Worm (Caenorhabditis elegans) whole organism, young adult: ENCODE data around the gene nse-4.

Source experiments
- B0261.1 ChIP-seq: sonication (generic microtip); optimal IDR thresholded peaks from 2 replicates; lab custom pipeline; 2016; ENCODE audit warnings: mild to moderate bottlenecking, missing genetic modification characterization, moderate library complexity, missing compliant biosample characterization
- C06A6.2 ChIP-seq: fragments of 200-800 bp; sonication (Bioruptor generic); conservative IDR thresholded peaks from 2 replicates; pipeline ENCODE4 v1.3.6; 2022; ENCODE audit warnings: missing genetic modification characterization, missing compliant biosample characterization
- F23B12.7 ChIP-seq: sonication (generic microtip); optimal IDR thresholded peaks from 2 replicates; lab custom pipeline; 2017; ENCODE audit warnings: missing genetic modification characterization, mild to moderate bottlenecking, missing compliant biosample characterization, antibody characterized with exemption, moderate library complexity; ENCODE audit not compliant: insufficient read depth
- F33H1.4 ChIP-seq: fragments of 200-800 bp; sonication (Bioruptor generic); IDR thresholded peaks from 2 replicates; pipeline ENCODE4 v1.3.6; 2022; ENCODE audit warnings: missing genetic modification reagents, missing genetic modification characterization, missing compliant biosample characterization
- F37B4.10 ChIP-seq: fragments of 200-800 bp; sonication (Bioruptor generic); IDR thresholded peaks from 2 replicates; pipeline ENCODE4 v1.3.6; 2022; ENCODE audit warnings: missing genetic modification characterization, missing compliant biosample characterization
- F52B5.7 ChIP-seq: sonication (generic microtip); optimal IDR thresholded peaks from 2 replicates; lab custom pipeline; 2016; ENCODE audit warnings: mild to moderate bottlenecking, missing genetic modification characterization, missing compliant biosample characterization
- F57A8.1 ChIP-seq: fragments of 200-800 bp; sonication (Bioruptor generic); optimal IDR thresholded peaks from 2 replicates; lab custom pipeline; 2018; ENCODE audit warnings: mild to moderate bottlenecking, missing genetic modification characterization, moderate library complexity, missing compliant biosample characterization
- F57C9.4 ChIP-seq: sonication (generic microtip); optimal IDR thresholded peaks from 2 replicates; lab custom pipeline; 2017; ENCODE audit warnings: mild to moderate bottlenecking, missing genetic modification characterization, missing compliant biosample characterization
- T07F8.4 ChIP-seq: sonication (generic microtip); optimal IDR thresholded peaks from 2 replicates; lab custom pipeline; 2016; ENCODE audit warnings: mild to moderate bottlenecking, missing genetic modification characterization, moderate library complexity, missing compliant biosample characterization
- Y56A3A.18 ChIP-seq: fragments of 200-800 bp; sonication (Bioruptor generic); IDR thresholded peaks from 2 replicates; pipeline ENCODE4 v1.3.6; 2022; ENCODE audit warnings: missing genetic modification reagents, missing genetic modification characterization, missing compliant biosample characterization
- Y79H2A.3 ChIP-seq: fragments of 200-800 bp; sonication (Bioruptor generic); conservative IDR thresholded peaks from 2 replicates; pipeline ENCODE4 v1.3.6; 2022; ENCODE audit warnings: missing genetic modification reagents, missing genetic modification characterization, missing compliant biosample characterization
- aptf-2 ChIP-seq: fragments of 200-800 bp; sonication (Bioruptor generic); conservative IDR thresholded peaks from 2 replicates; pipeline ENCODE4 v1.3.6; 2022; ENCODE audit warnings: missing genetic modification reagents, missing genetic modification characterization, missing compliant biosample characterization
- aptf-3 ChIP-seq: fragments of 200-800 bp; sonication (Bioruptor generic); IDR thresholded peaks from 2 replicates; pipeline ENCODE4 v1.3.6; 2022; ENCODE audit warnings: missing genetic modification characterization, missing compliant biosample characterization
- athp-1 ChIP-seq: sonication (generic microtip); optimal IDR thresholded peaks from 2 replicates; lab custom pipeline; 2017; ENCODE audit warnings: mild to moderate bottlenecking, missing genetic modification characterization, missing compliant biosample characterization
- attf-6 ChIP-seq: fragments of 200-800 bp; sonication (Bioruptor generic); IDR thresholded peaks from 2 replicates; pipeline ENCODE4 v1.3.6; 2022; ENCODE audit warnings: missing genetic modification reagents, missing genetic modification characterization, missing compliant biosample characterization
- bed-1 ChIP-seq: fragments of 200-800 bp; sonication (Bioruptor generic); IDR thresholded peaks from 2 replicates; pipeline ENCODE4 v1.3.6; 2022; ENCODE audit warnings: missing genetic modification reagents, missing genetic modification characterization, missing compliant biosample characterization
- ceh-100 ChIP-seq: fragments of 200-800 bp; sonication (Bioruptor generic); IDR thresholded peaks from 2 replicates; pipeline ENCODE4 v1.3.6; 2022; ENCODE audit warnings: missing genetic modification reagents, missing genetic modification characterization, missing compliant biosample characterization
- ceh-58 ChIP-seq: fragments of 200-800 bp; sonication (Bioruptor generic); IDR thresholded peaks from 2 replicates; pipeline ENCODE4 v1.3.6; 2022; ENCODE audit warnings: missing genetic modification characterization, missing compliant biosample characterization
- die-1 ChIP-seq: sonication (generic microtip); optimal IDR thresholded peaks from 2 replicates; lab custom pipeline; 2016; ENCODE audit warnings: missing genotype, mild to moderate bottlenecking, missing genetic modification characterization, missing compliant biosample characterization
- dox-1 ChIP-seq: fragments of 200-800 bp; sonication (Bioruptor generic); IDR thresholded peaks from 2 replicates; pipeline ENCODE4 v1.3.6; 2022; ENCODE audit warnings: missing genetic modification reagents, missing genetic modification characterization, missing compliant biosample characterization
- egl-18 ChIP-seq: fragments of 200-800 bp; sonication (Bioruptor generic); IDR thresholded peaks from 2 replicates; pipeline ENCODE4 v1.3.6; 2022; ENCODE audit warnings: missing genetic modification reagents, missing genetic modification characterization, missing compliant biosample characterization
- ekl-4 ChIP-seq: fragments of 200-800 bp; sonication (Bioruptor generic); IDR thresholded peaks from 2 replicates; pipeline ENCODE4 v1.3.6; 2022; ENCODE audit warnings: missing genetic modification reagents, missing genetic modification characterization, missing compliant biosample characterization
- fkh-3 ChIP-seq: sonication (generic microtip); optimal IDR thresholded peaks from 2 replicates; lab custom pipeline; 2016; ENCODE audit warnings: mild to moderate bottlenecking, missing genetic modification characterization, missing compliant biosample characterization
- him-1 ChIP-seq: sonication (generic microtip); optimal IDR thresholded peaks from 2 replicates; lab custom pipeline; 2016; ENCODE audit warnings: missing genotype, missing genetic modification reagents, missing genetic modification characterization, missing compliant biosample characterization
- hlh-26 ChIP-seq: fragments of 200-800 bp; sonication (Bioruptor generic); conservative IDR thresholded peaks from 2 replicates; pipeline ENCODE4 v1.3.6; 2022; ENCODE audit warnings: missing genetic modification reagents, missing genetic modification characterization, missing compliant biosample characterization
- hrde-1 ChIP-seq: sonication (generic microtip); optimal IDR thresholded peaks from 2 replicates; lab custom pipeline; 2016; ENCODE audit warnings: missing genetic modification characterization, mild to moderate bottlenecking, missing compliant biosample characterization, moderate library complexity, missing genotype, missing genetic modification reagents, borderline replicate concordance
- lin-40 ChIP-seq: sonication (generic microtip); optimal IDR thresholded peaks from 2 replicates; lab custom pipeline; 2016; ENCODE audit warnings: missing genetic modification characterization, mild to moderate bottlenecking, missing compliant biosample characterization, missing genotype, missing genetic modification reagents
- lir-1 ChIP-seq: fragments of 200-800 bp; sonication (Bioruptor generic); conservative IDR thresholded peaks from 2 replicates; pipeline ENCODE4 v1.3.6; 2022; ENCODE audit warnings: missing genetic modification reagents, missing genetic modification characterization, missing compliant biosample characterization
- lsl-1 ChIP-seq: fragments of 200-800 bp; sonication (Bioruptor generic); optimal IDR thresholded peaks from 2 replicates; lab custom pipeline; 2018; ENCODE audit warnings: mild to moderate bottlenecking, missing genetic modification characterization, moderate library complexity, missing compliant biosample characterization
- madf-6 ChIP-seq: fragments of 200-800 bp; sonication (Bioruptor generic); IDR thresholded peaks from 2 replicates; pipeline ENCODE4 v1.3.6; 2022; ENCODE audit warnings: missing genetic modification reagents, missing genetic modification characterization, missing compliant biosample characterization
- madf-8 ChIP-seq: fragments of 200-800 bp; sonication (Bioruptor generic); conservative IDR thresholded peaks from 2 replicates; pipeline ENCODE4 v1.3.6; 2022; ENCODE audit warnings: missing genetic modification reagents, missing genetic modification characterization, missing compliant biosample characterization
- mcd-1 ChIP-seq: fragments of 200-800 bp; sonication (Bioruptor generic); IDR thresholded peaks from 2 replicates; pipeline ENCODE4 v1.3.6; 2022; ENCODE audit warnings: missing genetic modification reagents, missing genetic modification characterization, missing compliant biosample characterization
- mel-28 ChIP-seq: sonication (generic microtip); optimal IDR thresholded peaks from 2 replicates; lab custom pipeline; 2016; ENCODE audit warnings: borderline replicate concordance, mild to moderate bottlenecking, missing genetic modification characterization, missing compliant biosample characterization
- mes-4 ChIP-seq: sonication (generic microtip); optimal IDR thresholded peaks from 2 replicates; lab custom pipeline; 2016; ENCODE audit warnings: missing genotype, missing genetic modification characterization, missing compliant biosample characterization
- nfyb-1 ChIP-seq: fragments of 200-800 bp; sonication (Bioruptor generic); IDR thresholded peaks from 2 replicates; pipeline ENCODE4 v1.3.6; 2022; ENCODE audit warnings: missing genetic modification reagents, missing genetic modification characterization, missing compliant biosample characterization
- repo-1 ChIP-seq: sonication (generic microtip); optimal IDR thresholded peaks from 2 replicates; lab custom pipeline; 2017; ENCODE audit warnings: mild to moderate bottlenecking, missing genetic modification characterization, missing compliant biosample characterization
- snpc-1.1 ChIP-seq: sonication (generic microtip); optimal IDR thresholded peaks from 2 replicates; lab custom pipeline; 2017; ENCODE audit warnings: missing genetic modification characterization, mild to moderate bottlenecking, missing compliant biosample characterization, antibody characterized with exemption, moderate library complexity, missing genotype, missing genetic modification reagents; ENCODE audit not compliant: insufficient read depth
- snpc-1.3 ChIP-seq: sonication (generic microtip); optimal IDR thresholded peaks from 2 replicates; lab custom pipeline; 2017; ENCODE audit warnings: missing genetic modification characterization, mild to moderate bottlenecking, missing compliant biosample characterization, antibody characterized with exemption, moderate library complexity, missing genotype, missing genetic modification reagents; ENCODE audit not compliant: insufficient read depth
- somi-1 ChIP-seq: fragments of 200-800 bp; sonication (Bioruptor generic); optimal IDR thresholded peaks from 2 replicates; lab custom pipeline; 2018; ENCODE audit warnings: mild to moderate bottlenecking, missing genetic modification characterization, missing compliant biosample characterization
- sptf-2 ChIP-seq: fragments of 200-800 bp; sonication (Bioruptor generic); optimal IDR thresholded peaks from 2 replicates; lab custom pipeline; 2018; ENCODE audit warnings: mild to moderate bottlenecking, missing genetic modification characterization, missing compliant biosample characterization
- tbp1 ChIP-seq: fragments of 200-800 bp; sonication (Bioruptor generic); optimal IDR thresholded peaks from 2 replicates; lab custom pipeline; 2018; ENCODE audit warnings: mild to moderate bottlenecking, missing genetic modification characterization, missing compliant biosample characterization
- unc-62 ChIP-seq: fragments of 150-350 bp; optimal IDR thresholded peaks from 2 replicates; lab custom pipeline; 2014; ENCODE audit warnings: missing biosample characterization, missing genetic modification reagents, missing genetic modification characterization
- zfh-2 ChIP-seq: fragments of 200-800 bp; sonication (Bioruptor generic); conservative IDR thresholded peaks from 2 replicates; pipeline ENCODE4 v1.3.6; 2022; ENCODE audit warnings: missing genetic modification reagents, missing genetic modification characterization, missing compliant biosample characterization
- ztf-25 ChIP-seq: fragments of 200-800 bp; sonication (Bioruptor generic); IDR thresholded peaks from 2 replicates; pipeline ENCODE4 v1.3.6; 2022; ENCODE audit warnings: missing genetic modification reagents, missing genetic modification characterization, missing compliant biosample characterization
- ztf-26 ChIP-seq: sonication (generic microtip); optimal IDR thresholded peaks from 2 replicates; lab custom pipeline; 2017; ENCODE audit warnings: missing genetic modification characterization, missing compliant biosample characterization
- ztf-28 ChIP-seq: fragments of 200-800 bp; sonication (Bioruptor generic); IDR thresholded peaks from 2 replicates; pipeline ENCODE4 v1.3.6; 2022; ENCODE audit warnings: missing genetic modification reagents, missing genetic modification characterization, missing compliant biosample characterization
- ztf-3 ChIP-seq: fragments of 200-800 bp; sonication (Bioruptor generic); optimal IDR thresholded peaks from 2 replicates; lab custom pipeline; 2018; ENCODE audit warnings: mild to moderate bottlenecking, missing genetic modification characterization, missing compliant biosample characterization

Gene nse-4

ce11 chrIV:11480027-11480896 is at the start of gene nse-4, which contains the start of gene mbf-1 (continued):
- TF ChIP-seq lsl-1 = peak; percentile 39
- TF ChIP-seq Y79H2A.3 (GFP tag; lab: Robert Waterston, UW) = no peak
- peak; percentile 69 for TF ChIP-seq F23B12.7 (tag; lab: Kevin White, UChicago)
- TF ChIP-seq B0261.1 = no peak
- no peak for TF ChIP-seq sptf-2 (GFP tag; lab: Kevin White, UChicago)
- TF ChIP-seq lir-1 (GFP tag; lab: Robert Waterston, UW) = no peak
- no peak for TF ChIP-seq nfyb-1
- no peak for TF ChIP-seq Y56A3A.18 (GFP tag; lab: Robert Waterston, UW)
- TF ChIP-seq ztf-25 (GFP tag; lab: Robert Waterston, UW) = no peak
- no peak for TF ChIP-seq unc-62
- TF ChIP-seq zfh-2 = no peak
- TF ChIP-seq snpc-1.1 (tag; lab: Kevin White, UChicago) = no peak
- TF ChIP-seq F52B5.7 = no peak
- peak; percentile 59 for TF ChIP-seq lin-40 (tag; lab: Kevin White, UChicago)
- TF ChIP-seq him-1 (tag; lab: Kevin White, UChicago) = no peak
- peak; percentile 32; the same call in 1 of the 2 replicates for TF ChIP-seq mcd-1 (GFP tag; lab: Robert Waterston, UW)
- no peak for TF ChIP-seq dox-1 (GFP tag; lab: Robert Waterston, UW)
- TF ChIP-seq aptf-2 = no peak
- TF ChIP-seq egl-18 (GFP tag; lab: Robert Waterston, UW) = no peak
- no peak for TF ChIP-seq somi-1 (GFP tag; lab: Kevin White, UChicago)
- no peak for TF ChIP-seq F57C9.4
- no peak for TF ChIP-seq ztf-3
- TF ChIP-seq C06A6.2 (GFP tag; lab: Robert Waterston, UW) = no peak
- no peak for TF ChIP-seq ceh-100
- no peak for TF ChIP-seq ztf-26 (tag; lab: Kevin White, UChicago)
- TF ChIP-seq F33H1.4 (GFP tag; lab: Robert Waterston, UW) = peak; percentile 53
- no peak for TF ChIP-seq F57A8.1 (GFP tag; lab: Kevin White, UChicago)
- no peak for TF ChIP-seq T07F8.4 (tag; lab: Kevin White, UChicago)
- no peak for TF ChIP-seq madf-8
- TF ChIP-seq F37B4.10 (GFP tag; lab: Robert Waterston, UW) = no peak
- no peak for TF ChIP-seq mes-4 (tag; lab: Kevin White, UChicago)
- TF ChIP-seq die-1 (tag; lab: Kevin White, UChicago) = no peak
- no peak for TF ChIP-seq repo-1 (tag; lab: Kevin White, UChicago)
- peak; percentile 44 for TF ChIP-seq tbp1 (GFP tag; lab: Kevin White, UChicago)
- no peak for TF ChIP-seq ceh-58 (GFP tag; lab: Robert Waterston, UW)
- no peak for TF ChIP-seq aptf-3 (GFP tag; lab: Robert Waterston, UW)
- TF ChIP-seq hrde-1 = no peak
- 0 out of 2 replicates have a peak, but pooled peaks have one; percentile 34 for TF ChIP-seq ekl-4 (GFP tag; lab: Robert Waterston, UW)
- no peak for TF ChIP-seq fkh-3
- TF ChIP-seq athp-1 (tag; lab: Kevin White, UChicago) = no peak
- TF ChIP-seq bed-1 = no peak
- 0 out of 2 replicates have a peak, but pooled peaks have one; percentile 33 for TF ChIP-seq madf-6 (GFP tag; lab: Robert Waterston, UW)
- no peak for TF ChIP-seq mel-28
- TF ChIP-seq hlh-26 (GFP tag; lab: Robert Waterston, UW) = no peak
- TF ChIP-seq attf-6 (GFP tag; lab: Robert Waterston, UW) = no peak
- no peak for TF ChIP-seq ztf-28 (GFP tag; lab: Robert Waterston, UW)
- peak; percentile 51 for TF ChIP-seq snpc-1.3 (tag; lab: Kevin White, UChicago)
